Worm (Caenorhabditis elegans): ENCODE data around the gene col-38.

The col-38 gene

ce11 chrII:8569038-8569977 lies at the start of gene col-38, which contains the start of gene rpl-5:
TSS of gene col-38 (minus strand) at chrII:8569088.
TSS of gene rpl-5 (plus strand) at chrII:8569927.
- peak; percentile 1 for TF ChIP-seq him-1 (tag; optimal IDR thresholded peaks at IDR 0.05)
- TF ChIP-seq dao-5 (tag; optimal IDR thresholded peaks at IDR 0.05) = no peak
- TF ChIP-seq W03F9.2 (tag; optimal IDR thresholded peaks at IDR 0.05) = peak; percentile 97

DNA sequence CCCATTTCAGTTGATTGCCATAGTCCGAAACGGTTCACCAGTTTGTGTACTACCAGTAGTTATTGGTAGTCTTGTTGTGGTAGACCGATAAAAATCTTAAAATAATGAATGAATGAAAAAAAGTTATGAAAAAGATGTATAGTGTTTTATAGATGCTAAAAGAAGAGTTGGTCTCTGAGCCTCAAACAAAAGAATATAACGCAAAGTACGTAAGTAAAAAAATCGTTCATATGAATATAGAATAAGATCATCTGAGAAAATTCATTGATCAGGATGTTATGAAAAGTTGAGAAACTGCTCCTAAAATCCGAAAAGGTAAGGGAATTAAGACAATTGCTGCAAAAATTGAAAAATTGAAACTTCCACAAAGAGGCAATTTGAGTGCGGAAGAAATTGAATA lies 48.6 kb upstream of the col-38 start, which contains the start of gene chhy-1:
Gene chhy-1 (minus strand): TSS at position 101 of the 400 bp plus-strand sequence.
- TF ChIP-seq dao-5 (tag; optimal IDR thresholded peaks at IDR 0.05) (no peak), him-1 (tag; optimal IDR thresholded peaks at IDR 0.05) (no peak), W03F9.2 (tag; optimal IDR thresholded peaks at IDR 0.05) (no peak)

DNA sequence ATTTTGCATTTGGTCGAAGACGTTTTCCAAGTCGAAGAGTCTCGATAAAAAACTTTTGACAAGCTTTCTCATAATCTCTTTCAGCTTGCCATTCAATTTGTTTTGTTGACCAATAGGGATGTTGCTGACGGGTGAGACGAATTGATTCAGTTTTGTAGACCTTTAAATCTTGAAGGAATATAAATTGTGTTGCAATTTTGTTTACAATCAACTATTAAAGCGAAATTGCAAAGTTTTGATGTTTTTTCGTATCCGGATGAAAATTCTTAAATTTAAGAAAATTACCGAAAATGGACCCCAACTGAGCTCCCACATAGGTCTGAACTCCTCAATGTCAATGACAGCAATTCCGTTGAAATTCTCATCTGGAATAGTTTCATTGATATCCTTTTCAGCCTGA lies 47.3 kb upstream of the col-38 start:
- no peak for TF ChIP-seq W03F9.2 (tag; optimal IDR thresholded peaks at IDR 0.05)
- TF ChIP-seq him-1 (tag; optimal IDR thresholded peaks at IDR 0.05) = no peak
- TF ChIP-seq dao-5 (tag; optimal IDR thresholded peaks at IDR 0.05) = no peak

DNA sequence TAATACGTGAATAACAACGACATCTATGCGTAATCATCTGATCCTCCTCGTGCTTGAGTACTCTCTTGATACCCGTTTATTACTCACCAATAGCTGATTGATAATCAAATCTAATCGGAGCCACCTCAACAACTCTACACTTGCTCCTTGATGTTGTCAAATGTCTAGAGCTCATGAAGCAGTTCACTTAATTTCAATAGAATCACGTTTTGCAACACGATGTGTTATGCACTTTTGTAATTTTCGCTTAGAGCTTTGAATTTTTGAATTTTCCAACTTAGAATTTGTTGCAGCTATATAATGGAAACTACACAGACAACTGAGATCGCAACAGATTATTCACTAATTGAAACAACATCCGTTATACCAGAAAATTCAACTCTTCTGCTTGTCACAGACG lies 43.6 kb upstream of the col-38 start, which contains the start of gene T22C8.1:
Gene T22C8.1 (plus strand): TSS at position 301 of the 400 bp plus-strand sequence.
- no peak for TF ChIP-seq dao-5 (tag; optimal IDR thresholded peaks at IDR 0.05)
- TF ChIP-seq W03F9.2 (tag; optimal IDR thresholded peaks at IDR 0.05) = no peak
- TF ChIP-seq him-1 (tag; optimal IDR thresholded peaks at IDR 0.05) = no peak

DNA sequence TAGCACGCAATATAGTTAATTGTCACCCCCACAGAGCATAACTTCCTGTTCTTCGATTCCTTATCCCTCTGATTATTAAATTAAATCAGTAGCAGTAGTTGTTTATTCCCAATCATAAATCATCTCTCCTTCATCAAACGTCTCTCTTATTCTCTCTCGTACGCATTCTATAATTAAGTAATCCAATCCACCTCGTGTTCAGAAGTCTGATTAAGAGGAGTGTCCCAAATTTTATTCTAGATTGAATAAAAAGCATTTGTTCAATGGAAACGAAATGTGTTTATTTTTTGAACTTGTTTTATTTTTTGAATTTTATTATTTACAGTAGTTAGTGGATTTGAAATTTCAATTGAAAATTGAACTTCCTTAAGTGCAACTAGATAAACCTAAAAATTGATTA lies 42.4 kb upstream of the col-38 start:
- TF ChIP-seq W03F9.2 (tag; optimal IDR thresholded peaks at IDR 0.05) = no peak
- TF ChIP-seq him-1 (tag; optimal IDR thresholded peaks at IDR 0.05) = no peak

DNA sequence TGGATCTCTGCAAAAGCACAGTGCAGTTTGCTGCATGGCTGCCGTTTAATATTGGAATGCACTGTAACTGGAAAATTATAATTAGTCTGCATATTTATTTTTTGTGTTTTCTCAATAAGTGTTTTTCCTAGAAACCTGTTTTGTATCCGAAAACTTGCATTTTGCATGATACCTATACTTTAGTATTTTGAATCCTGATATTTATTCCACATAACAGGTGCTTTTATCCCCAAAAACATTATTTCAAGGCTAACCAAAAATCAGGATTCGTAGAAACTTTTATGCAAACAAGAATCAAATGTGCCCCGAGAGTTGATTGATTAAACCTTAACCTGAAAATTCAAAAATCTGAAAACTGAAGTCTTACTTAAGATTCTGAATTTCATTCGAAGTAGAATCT lies 41.7 kb upstream of the col-38 start:
- TF ChIP-seq him-1 (tag; optimal IDR thresholded peaks at IDR 0.05) (no peak), W03F9.2 (tag; optimal IDR thresholded peaks at IDR 0.05) (no peak)

ce11 chrII:8610085-8610484 lies 41.2 kb upstream of the col-38 start, which contains the start of gene F28C6.9:
TSS of gene F28C6.9 (minus strand) at chrII:8610185.
- TF ChIP-seq W03F9.2 (tag; optimal IDR thresholded peaks at IDR 0.05) = no peak
- no peak for TF ChIP-seq dao-5 (tag; optimal IDR thresholded peaks at IDR 0.05)
- TF ChIP-seq him-1 (tag; optimal IDR thresholded peaks at IDR 0.05) = no peak

DNA sequence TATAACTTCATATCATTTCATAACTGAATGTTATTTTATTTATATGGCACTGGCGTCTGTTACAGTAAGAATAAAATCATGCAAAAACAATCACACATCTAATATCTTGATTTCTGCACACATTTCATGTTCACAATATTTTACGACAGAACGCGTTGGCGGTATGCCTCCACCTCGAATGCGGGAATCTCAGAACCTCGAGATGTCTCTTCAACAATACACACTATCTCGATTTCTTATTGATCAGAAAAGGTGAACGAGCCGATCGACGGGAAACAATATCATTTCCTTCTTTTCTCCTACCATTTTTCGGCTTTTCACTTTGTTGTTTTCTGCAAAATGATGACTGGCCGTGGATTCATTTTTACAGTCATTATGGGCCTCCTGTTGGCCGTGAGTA lies 38.8 kb upstream of the col-38 start, which contains the start of gene F28C6.10:
Gene F28C6.10 (plus strand): TSS at position 301 of the 400 bp plus-strand sequence.
- TF ChIP-seq dao-5 (tag; optimal IDR thresholded peaks at IDR 0.05) (no peak), him-1 (tag; optimal IDR thresholded peaks at IDR 0.05) (no peak), W03F9.2 (tag; optimal IDR thresholded peaks at IDR 0.05) (no peak)

DNA sequence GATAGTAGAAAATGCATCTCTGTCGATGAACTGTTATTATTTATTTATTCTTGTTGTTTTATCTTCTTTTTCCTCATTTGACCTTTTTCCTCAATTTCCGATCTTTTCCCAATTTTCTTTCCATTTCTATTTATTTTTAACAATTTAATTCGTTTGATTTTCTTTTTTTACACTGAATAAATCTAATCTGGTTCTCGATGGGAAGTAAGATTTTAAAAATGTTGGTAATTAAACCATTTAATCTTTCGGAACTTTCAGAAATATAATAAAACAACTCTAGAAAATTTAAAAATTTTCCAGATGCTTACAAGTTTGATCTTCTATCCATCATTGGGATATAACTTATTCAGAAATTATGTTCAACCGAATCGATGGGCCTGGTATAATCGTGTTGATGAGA lies 37.7 kb upstream of the col-38 start, which contains the start of gene F28C6.8:
Gene F28C6.8 (plus strand): TSS at position 301 of the 400 bp plus-strand sequence.
- TF ChIP-seq W03F9.2 (tag; optimal IDR thresholded peaks at IDR 0.05) = no peak
- no peak for TF ChIP-seq him-1 (tag; optimal IDR thresholded peaks at IDR 0.05)
- no peak for TF ChIP-seq dao-5 (tag; optimal IDR thresholded peaks at IDR 0.05)

DNA sequence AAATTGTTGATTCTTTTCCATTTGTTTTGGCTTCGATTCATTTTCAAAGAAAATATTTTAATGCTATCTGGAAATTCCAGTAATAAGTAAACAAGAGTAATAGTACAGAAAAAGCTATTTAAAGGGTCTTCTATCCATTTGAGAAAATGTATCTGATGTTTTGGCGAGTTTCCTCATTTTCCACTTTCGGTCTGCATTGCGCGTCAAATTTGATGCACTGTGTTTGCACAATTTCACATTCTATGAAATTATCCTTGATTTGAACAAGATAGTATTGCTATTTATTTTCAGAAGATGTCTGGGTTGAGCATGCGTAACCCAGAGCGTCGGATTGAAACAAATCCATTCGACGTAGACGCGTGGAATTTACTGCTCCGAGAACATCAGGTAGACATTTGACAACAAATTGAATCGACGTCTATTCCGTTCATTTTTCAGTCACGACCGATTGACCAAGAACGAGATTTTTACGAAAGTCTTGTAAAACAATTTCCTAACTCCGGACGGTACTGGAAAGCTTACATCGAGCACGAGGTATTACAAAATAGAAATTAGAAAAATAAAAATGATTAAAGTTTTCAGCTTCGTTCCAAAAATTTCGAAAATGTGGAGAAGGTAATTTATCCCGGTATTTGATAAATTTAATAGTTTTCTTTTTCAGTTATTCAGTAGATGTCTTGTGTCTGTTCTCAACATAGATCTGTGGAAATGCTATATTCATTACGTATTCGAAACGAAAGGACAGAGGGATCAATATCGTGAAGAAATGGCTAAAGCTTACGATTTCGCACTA lies 34.9 kb upstream of the col-38 start, which contains the start of gene suf-1:
Gene suf-1 (plus strand): TSS at position 280 of the 793 bp plus-strand sequence.
- no peak for TF ChIP-seq him-1 (tag; optimal IDR thresholded peaks at IDR 0.05)
- TF ChIP-seq dao-5 (tag; optimal IDR thresholded peaks at IDR 0.05) = peak; percentile 53
- TF ChIP-seq W03F9.2 (tag; optimal IDR thresholded peaks at IDR 0.05) = peak; percentile 37

- TF ChIP-seq him-1 (tag; optimal IDR thresholded peaks at IDR 0.05) = no peak
- TF ChIP-seq dao-5 (tag; optimal IDR thresholded peaks at IDR 0.05) = no peak
- TF ChIP-seq W03F9.2 (tag; optimal IDR thresholded peaks at IDR 0.05) = no peak
Observed at ce11 chrII:8602337-8602944, 33.6 kb upstream of the col-38 start, which contains the start of the genes cpf-1 and rpl-26. TSS of gene cpf-1 (minus strand) at chrII:8602440. TSS of gene rpl-26 (plus strand) at chrII:8602785.

DNA sequence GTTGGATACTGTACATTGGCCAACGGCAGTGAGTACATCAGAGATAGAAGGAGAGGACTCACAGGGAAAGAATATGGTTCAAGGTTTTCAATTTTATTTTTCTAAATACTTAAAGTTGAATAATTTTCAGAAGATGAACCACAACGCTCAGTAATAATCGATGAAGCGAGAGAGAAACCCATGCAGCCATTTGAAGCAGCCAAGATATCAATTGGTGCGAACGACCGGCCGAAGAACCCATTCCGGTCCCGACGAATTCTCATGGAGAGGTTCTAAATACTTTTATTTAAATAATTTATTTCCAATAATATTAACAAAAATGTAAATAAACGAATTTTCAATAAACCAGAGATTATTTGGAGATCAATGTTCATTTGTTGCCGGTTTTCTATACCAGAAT lies 31.3 kb upstream of the col-38 start, which contains the start of gene pigg-1:
Gene pigg-1 (minus strand): TSS at position 101 of the 400 bp plus-strand sequence.
- TF ChIP-seq him-1 (tag; optimal IDR thresholded peaks at IDR 0.05) (no peak), W03F9.2 (tag; optimal IDR thresholded peaks at IDR 0.05) (no peak), dao-5 (tag; optimal IDR thresholded peaks at IDR 0.05) (no peak)

DNA sequence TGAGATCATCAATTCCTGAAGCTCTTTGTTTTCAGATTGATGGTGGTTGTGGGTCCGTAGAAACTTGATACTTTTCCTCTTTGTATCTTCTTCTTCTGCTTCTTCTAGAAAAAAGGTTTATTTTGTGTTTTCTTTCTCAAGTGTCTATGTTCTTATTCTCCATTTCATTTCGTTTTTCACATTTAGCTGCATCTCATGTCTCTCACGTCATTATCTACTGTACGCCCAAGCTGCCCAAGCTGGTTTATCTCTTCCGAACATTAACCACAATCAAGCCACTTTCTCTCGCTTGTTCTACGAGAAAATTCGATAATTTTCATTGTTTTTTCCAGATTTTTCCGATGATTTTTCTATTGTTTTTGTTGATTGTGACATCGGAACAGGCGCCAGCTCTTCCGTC lies 30.3 kb upstream of the col-38 start, which contains the start of gene F28C6.5:
Gene F28C6.5 (plus strand): TSS at position 301 of the 400 bp plus-strand sequence.
- TF ChIP-seq W03F9.2 (tag; optimal IDR thresholded peaks at IDR 0.05) (no peak), dao-5 (tag; optimal IDR thresholded peaks at IDR 0.05) (no peak), him-1 (tag; optimal IDR thresholded peaks at IDR 0.05) (no peak)
